Worm (Caenorhabditis elegans) whole organism, L2 larva: ENCODE results near the gene bgnt-1.1.

Experiments used
- C34F6.9 ChIP-seq: fragments of 150-350 bp; optimal IDR thresholded peaks from 2 replicates; lab custom pipeline; 2014; ENCODE audit warnings: missing biosample characterization, missing genetic modification characterization
- F13H6.1 ChIP-seq: sonication (generic microtip); optimal IDR thresholded peaks from 2 replicates; lab custom pipeline; 2016; ENCODE audit warnings: missing genetic modification characterization, missing compliant biosample characterization
- R02D3.7 ChIP-seq: fragments of 150-350 bp; optimal IDR thresholded peaks from 2 replicates; lab custom pipeline; 2014; ENCODE audit warnings: missing biosample characterization, missing genetic modification characterization
- Y55F3AM.14 ChIP-seq: fragments of 200-800 bp; sonication (Bioruptor generic); optimal IDR thresholded peaks from 2 replicates; lab custom pipeline; 2018; ENCODE audit warnings: mild to moderate bottlenecking, missing genetic modification characterization, missing compliant biosample characterization
- ZK546.5 ChIP-seq: sonication (generic microtip); optimal IDR thresholded peaks from 2 replicates; lab custom pipeline; 2017; ENCODE audit warnings: missing biosample characterization, missing genetic modification characterization
- alr-1 ChIP-seq: fragments of 150-350 bp; optimal IDR thresholded peaks from 2 replicates; lab custom pipeline; 2014; ENCODE audit warnings: missing biosample characterization, missing genetic modification characterization
- aly-2 ChIP-seq: fragments of 150-350 bp; optimal IDR thresholded peaks from 2 replicates; lab custom pipeline; 2014; ENCODE audit warnings: missing biosample characterization, missing genetic modification characterization
- ama-1 ChIP-seq: fragments of 150-350 bp; optimal IDR thresholded peaks from 2 replicates; lab custom pipeline; 2018; ENCODE audit warnings: inconsistent platforms
- blmp-1 ChIP-seq: sonication (generic microtip); optimal IDR thresholded peaks from 2 replicates; lab custom pipeline; 2017; ENCODE audit warnings: missing genetic modification characterization, mild to moderate bottlenecking, missing compliant biosample characterization, antibody characterized with exemption, moderate library complexity; ENCODE audit not compliant: insufficient read depth
- ceh-16 ChIP-seq: fragments of 150-350 bp; optimal IDR thresholded peaks from 2 replicates; lab custom pipeline; 2014; ENCODE audit warnings: missing biosample characterization, missing genetic modification characterization
- ceh-82 ChIP-seq: fragments of 150-350 bp; optimal IDR thresholded peaks from 2 replicates; lab custom pipeline; 2014; ENCODE audit warnings: missing biosample characterization, missing genetic modification characterization
- crh-2 ChIP-seq: sonication (generic microtip); optimal IDR thresholded peaks from 2 replicates; lab custom pipeline; 2017; ENCODE audit warnings: missing biosample characterization, missing genetic modification characterization
- dmd-4 ChIP-seq: sonication (generic microtip); optimal IDR thresholded peaks from 2 replicates; lab custom pipeline; 2017; ENCODE audit warnings: missing biosample characterization, missing genetic modification characterization
- egl-27 ChIP-seq: sonication (generic microtip); optimal IDR thresholded peaks from 3 replicates; lab custom pipeline; 2017; ENCODE audit warnings: missing biosample characterization, missing genetic modification reagents, missing genetic modification characterization
- elt-1 ChIP-seq: fragments of 150-350 bp; optimal IDR thresholded peaks from 2 replicates; lab custom pipeline; 2014; ENCODE audit warnings: missing biosample characterization, missing genetic modification characterization
- elt-3 ChIP-seq: sonication (generic microtip); optimal IDR thresholded peaks from 2 replicates; lab custom pipeline; 2017; ENCODE audit warnings: missing biosample characterization, missing genetic modification characterization
- fos-1 ChIP-seq: fragments of 150-350 bp; optimal IDR thresholded peaks from 2 replicates; lab custom pipeline; 2014; ENCODE audit warnings: missing biosample characterization, missing genetic modification characterization
- gmeb-1 ChIP-seq: fragments of 150-350 bp; optimal IDR thresholded peaks from 2 replicates; lab custom pipeline; 2014; ENCODE audit warnings: missing biosample characterization, missing genetic modification characterization
- lin-11 ChIP-seq: fragments of 150-350 bp; sonication (generic microtip); optimal IDR thresholded peaks from 2 replicates; lab custom pipeline; 2014; ENCODE audit warnings: missing biosample characterization, missing genetic modification characterization, inconsistent platforms, mixed read lengths
- lin-13 ChIP-seq: fragments of 150-350 bp; optimal IDR thresholded peaks from 2 replicates; lab custom pipeline; 2014; ENCODE audit warnings: missing biosample characterization, missing genetic modification reagents, missing genetic modification characterization
- lin-39 ChIP-seq: fragments of 150-350 bp; optimal IDR thresholded peaks from 2 replicates; lab custom pipeline; 2014; ENCODE audit warnings: missing biosample characterization, missing genetic modification reagents, missing genetic modification characterization
- lsy-2 ChIP-seq, 2 experiments: fragments of 150-350 bp in 1 of 2; sonication (generic microtip) in 1 of 2; optimal IDR thresholded peaks; 2 replicates each; lab custom pipeline; 2014 to 2017; ENCODE audit warnings: missing biosample characterization in 2 of 2, missing genetic modification characterization in 2 of 2
- mab-5 ChIP-seq: fragments of 150-350 bp; optimal IDR thresholded peaks from 2 replicates; lab custom pipeline; 2014; ENCODE audit warnings: missing biosample characterization, missing genetic modification characterization
- mbf-1 ChIP-seq: sonication (generic microtip); optimal IDR thresholded peaks from 2 replicates; lab custom pipeline; 2017; ENCODE audit warnings: missing biosample characterization, missing genetic modification characterization
- mdl-1 ChIP-seq, 2 experiments: fragments of 150-350 bp in 1 of 2; sonication (generic microtip) in 1 of 2; optimal IDR thresholded peaks; 2 replicates each; lab custom pipeline; 2017; ENCODE audit warnings: missing biosample characterization in 2 of 2, missing genetic modification characterization in 2 of 2
- nhr-10 ChIP-seq: sonication (generic microtip); optimal IDR thresholded peaks from 2 replicates; lab custom pipeline; 2017; ENCODE audit warnings: missing biosample characterization, missing genetic modification characterization
- nhr-11 ChIP-seq: fragments of 150-350 bp; optimal IDR thresholded peaks from 2 replicates; lab custom pipeline; 2014; ENCODE audit warnings: missing biosample characterization, missing genetic modification characterization
- nhr-12 ChIP-seq: fragments of 150-350 bp; optimal IDR thresholded peaks from 2 replicates; lab custom pipeline; 2014; ENCODE audit warnings: missing biosample characterization, missing genetic modification characterization
- nhr-129 ChIP-seq: fragments of 150-350 bp; optimal IDR thresholded peaks from 2 replicates; lab custom pipeline; 2014; ENCODE audit warnings: missing biosample characterization, missing genetic modification characterization
- nhr-21 ChIP-seq: fragments of 150-350 bp; optimal IDR thresholded peaks from 2 replicates; lab custom pipeline; 2014; ENCODE audit warnings: missing biosample characterization, missing genetic modification characterization
- nhr-23 ChIP-seq: fragments of 150-350 bp; optimal IDR thresholded peaks from 2 replicates; lab custom pipeline; 2014; ENCODE audit warnings: missing biosample characterization, missing genetic modification reagents, missing genetic modification characterization
- nhr-237 ChIP-seq: fragments of 150-350 bp; optimal IDR thresholded peaks from 2 replicates; lab custom pipeline; 2014; ENCODE audit warnings: missing biosample characterization, missing genetic modification characterization
- nhr-25 ChIP-seq: fragments of 150-350 bp; sonication (generic microtip); optimal IDR thresholded peaks from 3 replicates; lab custom pipeline; 2014; ENCODE audit warnings: missing biosample characterization, missing genetic modification characterization
- nhr-6 ChIP-seq: fragments of 150-350 bp; optimal IDR thresholded peaks from 2 replicates; lab custom pipeline; 2014; ENCODE audit warnings: missing biosample characterization, missing genetic modification characterization
- nhr-77 ChIP-seq: fragments of 150-350 bp; optimal IDR thresholded peaks from 2 replicates; lab custom pipeline; 2014; ENCODE audit warnings: missing biosample characterization, missing genetic modification characterization
- peb-1 ChIP-seq: fragments of 150-350 bp; optimal IDR thresholded peaks from 2 replicates; lab custom pipeline; 2014; ENCODE audit warnings: missing biosample characterization, missing genetic modification characterization
- sem-4 ChIP-seq: fragments of 150-350 bp; optimal IDR thresholded peaks from 2 replicates; lab custom pipeline; 2014; ENCODE audit warnings: missing biosample characterization, missing genetic modification reagents, missing genetic modification characterization
- skn-1 ChIP-seq: sonication (generic microtip); optimal IDR thresholded peaks from 2 replicates; lab custom pipeline; 2017; ENCODE audit warnings: missing biosample characterization, missing genetic modification characterization
- sma-3 ChIP-seq: sonication (generic microtip); optimal IDR thresholded peaks from 2 replicates; lab custom pipeline; 2016; ENCODE audit warnings: missing genetic modification reagents, missing genetic modification characterization, missing compliant biosample characterization
- sma-9 ChIP-seq, 2 experiments: fragments of 150-350 bp in 1 of 2; sonication (generic microtip) in 1 of 2; optimal IDR thresholded peaks; 2 replicates each; lab custom pipeline; 2014 to 2016; ENCODE audit warnings: missing genetic modification characterization in 2 of 2, mild to moderate bottlenecking in 1 of 2, missing biosample characterization in 1 of 2, missing compliant biosample characterization in 1 of 2, missing genetic modification reagents in 1 of 2, moderate library complexity in 1 of 2
- snpc-4 ChIP-seq: fragments of 150-350 bp; optimal IDR thresholded peaks from 2 replicates; lab custom pipeline; 2014; ENCODE audit warnings: missing biosample characterization, missing genetic modification characterization
- unc-39 ChIP-seq: fragments of 150-350 bp; optimal IDR thresholded peaks from 2 replicates; lab custom pipeline; 2014; ENCODE audit warnings: missing biosample characterization, missing genetic modification characterization
- unc-55 ChIP-seq: fragments of 150-350 bp; sonication (generic microtip); optimal IDR thresholded peaks from 3 replicates; lab custom pipeline; 2014; ENCODE audit warnings: missing biosample characterization, missing genetic modification reagents, missing genetic modification characterization
- unc-62 ChIP-seq: fragments of 150-350 bp; optimal IDR thresholded peaks from 2 replicates; lab custom pipeline; 2014; ENCODE audit warnings: missing biosample characterization, missing genetic modification reagents, missing genetic modification characterization
- zag-1 ChIP-seq: fragments of 150-350 bp; optimal IDR thresholded peaks from 2 replicates; lab custom pipeline; 2014; ENCODE audit warnings: missing biosample characterization, missing genetic modification characterization
- ztf-1 ChIP-seq: fragments of 200-800 bp; sonication (Bioruptor generic); conservative IDR thresholded peaks from 2 replicates; pipeline ENCODE4 v1.3.6; 2022; ENCODE audit warnings: missing genetic modification characterization, missing compliant biosample characterization
- ztf-11 ChIP-seq: sonication (generic microtip); optimal IDR thresholded peaks from 2 replicates; lab custom pipeline; 2017; ENCODE audit warnings: missing biosample characterization, missing genetic modification characterization
- ztf-4 ChIP-seq: fragments of 150-350 bp; optimal IDR thresholded peaks from 2 replicates; lab custom pipeline; 2014; ENCODE audit warnings: missing biosample characterization, missing genetic modification characterization

The bgnt-1.1 gene

DNA sequence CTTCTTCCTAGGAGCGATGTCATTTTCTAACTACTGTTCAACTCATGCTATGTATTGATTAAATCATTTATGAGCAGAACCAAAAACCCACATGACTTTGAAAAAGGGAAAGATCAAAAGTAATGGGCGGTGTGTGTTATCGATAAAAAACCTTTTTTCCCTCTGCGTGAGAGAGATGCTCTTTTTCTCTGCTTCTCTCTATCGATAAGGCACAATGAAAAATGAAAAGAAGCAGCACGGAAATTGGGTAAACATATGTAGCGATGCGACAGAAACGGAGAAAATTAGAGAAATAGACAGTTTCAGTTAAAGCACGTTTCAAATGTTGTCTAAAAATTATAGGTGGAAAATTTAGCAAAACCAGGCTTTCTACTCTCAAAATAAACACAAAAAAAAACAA, 29.8 kb downstream of the bgnt-1.1 start (continued):
- TF ChIP-seq nhr-23 (tag; lab: Kevin White, UChicago) = no peak
- TF ChIP-seq nhr-237 (tag; lab: Kevin White, UChicago) = no peak
- no peak for TF ChIP-seq aly-2 (tag; lab: Kevin White, UChicago)
- TF ChIP-seq lin-39 (tag; lab: Kevin White, UChicago) = no peak
- TF ChIP-seq ceh-16 (tag; lab: Kevin White, UChicago) = no peak
- TF ChIP-seq elt-3 (tag; lab: Kevin White, UChicago) = no peak
- TF ChIP-seq nhr-6 = no peak

DNA sequence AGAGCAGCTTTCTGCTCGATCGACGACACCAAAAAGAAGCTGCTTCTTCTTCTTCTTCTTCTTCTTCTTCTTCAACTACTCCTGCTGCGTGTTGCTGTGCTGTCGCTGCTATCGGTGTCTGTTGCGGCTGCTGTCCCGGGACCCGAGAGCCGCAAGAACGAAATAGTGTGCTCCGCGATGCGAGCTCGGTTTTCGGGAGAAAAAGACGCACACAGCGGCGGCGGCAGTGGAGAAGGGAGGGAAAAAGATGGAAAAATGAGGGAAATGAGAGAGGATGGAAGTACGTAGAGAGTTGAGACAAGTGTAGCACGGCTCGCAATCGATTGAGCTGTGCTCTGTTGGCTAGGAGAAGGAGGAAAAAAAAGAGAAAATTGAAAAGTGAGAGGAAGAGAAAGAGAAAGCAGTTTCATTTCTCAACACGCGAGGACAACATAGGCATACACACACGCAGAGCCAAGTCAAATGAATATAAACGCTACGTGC, 31.2 kb downstream of the bgnt-1.1 start:
- TF ChIP-seq nhr-12 (tag; lab: Kevin White, UChicago) = no peak
- TF ChIP-seq blmp-1 = no peak
- no peak for TF ChIP-seq ZK546.5 (tag; lab: Kevin White, UChicago)
- TF ChIP-seq R02D3.7 (tag; lab: Kevin White, UChicago) = no peak
- peak; percentile 47 for TF ChIP-seq lin-13 (GFP tag; lab: Kevin White, UChicago)
- no peak for TF ChIP-seq nhr-6
- no peak for TF ChIP-seq nhr-25 (tag; lab: Kevin White, UChicago)
- no peak for TF ChIP-seq unc-62 (GFP tag; lab: Kevin White, UChicago)
- peak; percentile 70 for TF ChIP-seq Y55F3AM.14
- no peak for TF ChIP-seq nhr-23 (tag; lab: Kevin White, UChicago)
- peak; percentile 26 for TF ChIP-seq fos-1
- TF ChIP-seq nhr-129 (tag; lab: Kevin White, UChicago) = peak; percentile 80
- peak; percentile 26 for TF ChIP-seq ztf-4 (tag; lab: Kevin White, UChicago)
- no peak for TF ChIP-seq gmeb-1 (tag; lab: Kevin White, UChicago)
- no peak for TF ChIP-seq ztf-11 (tag; lab: Kevin White, UChicago)
- peak; percentile 50 for TF ChIP-seq ceh-82
- TF ChIP-seq snpc-4 (tag; lab: Kevin White, UChicago) = no peak
- no peak for TF ChIP-seq mbf-1 (tag; lab: Kevin White, UChicago)
- no peak for TF ChIP-seq nhr-11 (tag; lab: Kevin White, UChicago)
- TF ChIP-seq unc-55 = peak; percentile 88
- TF ChIP-seq sem-4 (tag; lab: Kevin White, UChicago) = no peak
- TF ChIP-seq nhr-21 = peak; percentile 26
- no peak for TF ChIP-seq ama-1 (lab: Kevin White, UChicago)
- no peak for TF ChIP-seq nhr-77 (tag; lab: Kevin White, UChicago)
- no peak for TF ChIP-seq dmd-4 (tag; lab: Kevin White, UChicago)
- TF ChIP-seq aly-2 (tag; lab: Kevin White, UChicago) = no peak
- peak; percentile 23 for TF ChIP-seq egl-27 (tag; lab: Kevin White, UChicago)
- TF ChIP-seq skn-1 (tag; lab: Kevin White, UChicago) = no peak
- TF ChIP-seq unc-39 (tag; lab: Kevin White, UChicago) = no peak
- TF ChIP-seq sma-9 (GFP tag; optimal IDR thresholded peaks at IDR 0.05; lab: Kevin White, UChicago) = peak; percentile 56
- TF ChIP-seq sma-9 (tag; optimal IDR thresholded peaks at IDR 0.05; lab: Kevin White, UChicago) = no peak
- peak in 1 of 2 experiments; percentile 35 for TF ChIP-seq mdl-1 (tag; optimal IDR thresholded peaks at IDR 0.05; lab: Kevin White, UChicago)
- peak; percentile 55 for TF ChIP-seq crh-2 (tag; lab: Kevin White, UChicago)
- TF ChIP-seq lsy-2 (tag; optimal IDR thresholded peaks at IDR 0.05; lab: Kevin White, UChicago) = peak in 1 of 2 experiments; percentile 69
- TF ChIP-seq mab-5 (tag; lab: Kevin White, UChicago) = no peak
- no peak for TF ChIP-seq nhr-237 (tag; lab: Kevin White, UChicago)
- TF ChIP-seq sma-3 (GFP tag; lab: Kevin White, UChicago) = peak; percentile 4
- TF ChIP-seq elt-3 (tag; lab: Kevin White, UChicago) = no peak
- peak; percentile 88 for TF ChIP-seq zag-1 (tag; lab: Kevin White, UChicago)
- TF ChIP-seq lin-11 (tag; lab: Kevin White, UChicago) = peak; percentile 37
- no peak for TF ChIP-seq peb-1
- TF ChIP-seq alr-1 (tag; lab: Kevin White, UChicago) = no peak
- TF ChIP-seq nhr-10 (tag; lab: Kevin White, UChicago) = no peak
- peak; percentile 79 for TF ChIP-seq C34F6.9
- no peak for TF ChIP-seq ceh-16 (tag; lab: Kevin White, UChicago)
- TF ChIP-seq ztf-1 (GFP tag; lab: Robert Waterston, UW) = no peak
- peak; percentile 87 for TF ChIP-seq F13H6.1 (tag; lab: Kevin White, UChicago)
- TF ChIP-seq elt-1 = no peak
- no peak for TF ChIP-seq lin-39 (tag; lab: Kevin White, UChicago)
